Fruit fly (Drosophila melanogaster): Measurements from ENCODE around the gene Prosalpha4T1.

DNA sequence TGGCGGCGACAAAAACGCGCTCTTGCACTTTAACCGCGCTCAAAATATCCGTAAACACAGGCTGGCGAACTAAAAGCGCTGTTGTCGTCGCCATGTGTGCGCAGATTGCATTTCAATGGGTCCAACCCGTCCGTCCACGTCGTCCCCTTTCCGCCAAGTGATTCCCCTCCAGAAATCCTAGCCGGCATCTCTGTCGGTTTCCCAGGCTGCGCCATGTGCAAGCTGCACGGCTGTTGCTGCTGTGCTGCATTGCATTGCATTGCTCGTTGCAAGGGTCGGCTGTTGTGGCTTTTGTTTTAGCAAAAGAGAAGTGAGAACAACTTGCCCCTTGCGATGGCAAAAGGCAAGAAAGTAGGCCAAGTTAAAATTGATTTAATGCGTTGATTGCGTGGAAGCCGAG is 25.3 kb upstream of the Prosalpha4T1 start:
- TF ChIP-seq CG8478 (optimal IDR thresholded peaks at IDR 0.05) (no peak), CTCF (optimal IDR thresholded peaks at IDR 0.05) (no peak)

All from S2 (cell line).